Fruit fly (Drosophila melanogaster): ENCODE results near the gene CG12986.

Gene CG12986

DNA sequence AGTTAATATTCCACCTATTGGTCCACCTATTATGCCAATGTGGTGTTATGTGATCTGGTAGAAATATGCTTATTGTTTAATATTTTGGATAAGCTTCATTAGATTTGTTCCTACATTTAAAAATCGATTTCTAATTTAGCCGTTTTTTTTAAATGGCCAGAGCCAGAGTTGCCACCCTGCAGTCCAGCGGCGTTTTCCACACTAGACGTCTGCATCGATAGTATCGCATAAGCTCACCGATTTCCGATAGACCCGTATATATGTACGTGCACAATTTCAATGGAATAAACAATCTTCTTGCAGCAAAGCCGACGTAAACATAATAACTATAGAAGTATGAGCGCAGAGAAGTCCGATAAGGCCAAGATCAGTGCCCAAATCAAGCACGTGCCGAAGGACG is 22.4 kb upstream of the CG12986 start, which contains the start of gene Taf9 (continued):
- peak; percentile 15 for TF ChIP-seq CG13624 (GFP tag; optimal IDR thresholded peaks at IDR 0.05)
- TF ChIP-seq crc (GFP tag; optimal IDR thresholded peaks at IDR 0.05), result no peak
- no peak for TF ChIP-seq Hr78 (GFP tag; optimal IDR thresholded peaks at IDR 0.05)
- TF ChIP-seq Ets65A (GFP tag), result peak; percentile 94
- TF ChIP-seq D19B (GFP tag; optimal IDR thresholded peaks at IDR 0.05), result no peak
- no peak for TF ChIP-seq CG9437 (GFP tag; optimal IDR thresholded peaks at IDR 0.05)
- TF ChIP-seq slou (GFP tag; optimal IDR thresholded peaks at IDR 0.05), result no peak
- no peak for TF ChIP-seq gce (GFP tag; IDR thresholded peaks at IDR 0.05)
- peak in 1 of 3 experiments; percentile 0 for TF ChIP-seq Stat92E (GFP tag; optimal IDR thresholded peaks at IDR 0.05)
- TF ChIP-seq phol (tag; optimal IDR thresholded peaks at IDR 0.05), result peak; percentile 71
- no peak for TF ChIP-seq CG9797 (GFP tag; optimal IDR thresholded peaks at IDR 0.05)
- no peak for TF ChIP-seq wor (GFP tag; IDR thresholded peaks at IDR 0.05)
- TF ChIP-seq tx (GFP tag; optimal IDR thresholded peaks at IDR 0.05), result no peak
- TF ChIP-seq CG2202 (tag; optimal IDR thresholded peaks at IDR 0.05), result no peak
- no peak for TF ChIP-seq psq (GFP tag; optimal IDR thresholded peaks at IDR 0.05)
- no peak for TF ChIP-seq Aef1 (GFP tag; IDR thresholded peaks at IDR 0.05)
- no peak for TF ChIP-seq nom (GFP tag; optimal IDR thresholded peaks at IDR 0.05)
- TF ChIP-seq ap (GFP tag; IDR thresholded peaks at IDR 0.05), result no peak
- TF ChIP-seq Asciz (GFP tag; optimal IDR thresholded peaks at IDR 0.05), result no peak
- TF ChIP-seq CG6683 (GFP tag; optimal IDR thresholded peaks at IDR 0.05), result no peak
- TF ChIP-seq mam (GFP tag; optimal IDR thresholded peaks at IDR 0.05), result no peak
- TF ChIP-seq CG13287 (GFP tag; IDR thresholded peaks at IDR 0.05; ENCODE audit: partially characterized antibody), result peak; percentile 95
- TF ChIP-seq CG31388 (GFP tag; optimal IDR thresholded peaks at IDR 0.05), result no peak
- no peak for TF ChIP-seq CG11695 (GFP tag; IDR thresholded peaks at IDR 0.05)
- no peak for TF ChIP-seq CG7357 (GFP tag; IDR thresholded peaks at IDR 0.05)
- TF ChIP-seq CG4707 (GFP tag; optimal IDR thresholded peaks at IDR 0.05), result no peak
- no peak for TF ChIP-seq lab (GFP tag; optimal IDR thresholded peaks at IDR 0.05)
- TF ChIP-seq Pdp1 (GFP tag; optimal IDR thresholded peaks at IDR 0.05), result peak in 1 of 2 experiments; percentile 20
- TF ChIP-seq aop (GFP tag; IDR thresholded peaks at IDR 0.05), result no peak
- no peak for TF ChIP-seq CG30020 (tag; optimal IDR thresholded peaks at IDR 0.05)
- no peak for TF ChIP-seq wdn (GFP tag; IDR thresholded peaks at IDR 0.05)
- TF ChIP-seq mld (GFP tag; IDR thresholded peaks at IDR 0.05; ENCODE audit: partially characterized antibody), result peak; percentile 60; the same call in 2 of the 3 replicates
- no peak for TF ChIP-seq Elba2 (GFP tag; optimal IDR thresholded peaks at IDR 0.05)
- no peak for TF ChIP-seq en (GFP tag; optimal IDR thresholded peaks at IDR 0.05)
- peak; percentile 90 for TF ChIP-seq Opbp (GFP tag; IDR thresholded peaks at IDR 0.05; ENCODE audit: partially characterized antibody)
- no peak for TF ChIP-seq Sox102F (GFP tag; optimal IDR thresholded peaks at IDR 0.05)
- no peak for TF ChIP-seq CG9609 (GFP tag; optimal IDR thresholded peaks at IDR 0.05)
- TF ChIP-seq Nf-YA (GFP tag; IDR thresholded peaks at IDR 0.05), result no peak
- no peak for TF ChIP-seq fu2 (GFP tag; optimal IDR thresholded peaks at IDR 0.05)
- peak; percentile 68 for TF ChIP-seq Dp (GFP tag; optimal IDR thresholded peaks at IDR 0.05)
- no peak for TF ChIP-seq chm (GFP tag; IDR thresholded peaks at IDR 0.05)
- TF ChIP-seq Awh (GFP tag; IDR thresholded peaks at IDR 0.05), result no peak
- no peak for TF ChIP-seq zen (tag; optimal IDR thresholded peaks at IDR 0.05)
- no peak for TF ChIP-seq CG17385 (GFP tag; optimal IDR thresholded peaks at IDR 0.05)
- TF ChIP-seq CG8388 (GFP tag; optimal IDR thresholded peaks at IDR 0.05), result no peak
- no peak for TF ChIP-seq salm (tag; optimal IDR thresholded peaks at IDR 0.05)
- no peak for TF ChIP-seq CG2889 (GFP tag; IDR thresholded peaks at IDR 0.05)
- peak; percentile 47; the same call in 1 of the 2 replicates for TF ChIP-seq slbo (GFP tag; IDR thresholded peaks at IDR 0.05)
- TF ChIP-seq usp (GFP tag; optimal IDR thresholded peaks at IDR 0.05), result no peak
- TF ChIP-seq Bdp1 (GFP tag; optimal IDR thresholded peaks at IDR 0.05), result no peak
- no peak for TF ChIP-seq CG7987 (GFP tag; optimal IDR thresholded peaks at IDR 0.05)
